Worm (Caenorhabditis elegans) whole organism, young adult: ENCODE data around the gene D1086.9.

ENCODE experiments used
- C06A6.2 ChIP-seq: fragments of 200-800 bp; sonication (Bioruptor generic); conservative IDR thresholded peaks from 2 replicates; pipeline ENCODE4 v1.3.6; 2022; ENCODE audit warnings: missing genetic modification characterization, missing compliant biosample characterization
- ama-1 ChIP-seq, 3 experiments: fragments of 150-350 bp in 1 of 3; sonication (generic microtip) in 2 of 3; optimal IDR thresholded peaks; 2 replicates each; lab custom pipeline; 2014 to 2018; ENCODE audit warnings: missing biosample characterization in 2 of 3, missing genetic modification characterization in 2 of 3, missing genetic modification reagents in 2 of 3
- egl-18 ChIP-seq: fragments of 200-800 bp; sonication (Bioruptor generic); IDR thresholded peaks from 2 replicates; pipeline ENCODE4 v1.3.6; 2022; ENCODE audit warnings: missing genetic modification reagents, missing genetic modification characterization, missing compliant biosample characterization
- hsf-1 ChIP-seq: fragments of 200-800 bp; sonication (Bioruptor generic); IDR thresholded peaks from 2 replicates; pipeline ENCODE4 v1.3.6; 2022; ENCODE audit warnings: missing genetic modification reagents, missing genetic modification characterization, missing compliant biosample characterization
- sea-2 ChIP-seq: fragments of 200-800 bp; sonication (Bioruptor generic); IDR thresholded peaks from 2 replicates; pipeline ENCODE4 v1.3.6; 2022; ENCODE audit warnings: missing genetic modification characterization, missing compliant biosample characterization
- unc-62 ChIP-seq: fragments of 150-350 bp; optimal IDR thresholded peaks from 2 replicates; lab custom pipeline; 2014; ENCODE audit warnings: missing biosample characterization, missing genetic modification reagents, missing genetic modification characterization
- ztf-18 ChIP-seq: sonication (generic microtip); optimal IDR thresholded peaks from 2 replicates; lab custom pipeline; 2016; ENCODE audit warnings: missing genotype, mild to moderate bottlenecking, missing genetic modification characterization, missing compliant biosample characterization
- ztf-3 ChIP-seq: fragments of 200-800 bp; sonication (Bioruptor generic); optimal IDR thresholded peaks from 2 replicates; lab custom pipeline; 2018; ENCODE audit warnings: mild to moderate bottlenecking, missing genetic modification characterization, missing compliant biosample characterization

DNA sequence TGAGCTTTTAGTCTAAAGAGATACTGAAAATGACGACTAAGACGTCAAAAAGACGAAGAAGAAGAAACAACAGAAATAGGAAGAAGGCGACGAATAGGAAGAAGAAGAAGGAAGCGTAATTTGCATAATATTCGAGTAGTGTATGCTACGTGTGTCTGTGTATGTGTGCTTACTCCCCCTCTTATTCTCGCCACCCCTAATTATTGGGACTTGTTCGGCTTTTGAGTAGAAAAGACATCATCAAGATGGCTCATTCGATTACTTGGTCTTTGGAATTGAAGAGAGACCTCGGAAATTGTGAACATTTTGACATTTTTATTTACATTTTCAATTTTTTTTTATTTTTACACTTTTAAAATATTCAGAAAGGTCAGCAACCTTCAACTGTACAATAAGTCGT, 26.2 kb downstream of the D1086.9 start:
- TF ChIP-seq hsf-1 (GFP tag; lab: Robert Waterston, UW) (no peak), ztf-18 (no peak), C06A6.2 (GFP tag; lab: Robert Waterston, UW) (no peak), egl-18 (GFP tag; lab: Robert Waterston, UW) (no peak), unc-62 (GFP tag; lab: Kevin White, UChicago) (no peak), sea-2 (GFP tag; lab: Robert Waterston, UW) (no peak), ama-1 (optimal IDR thresholded peaks at IDR 0.05; lab: Kevin White, UChicago) (no peak), ama-1 (GFP tag; optimal IDR thresholded peaks at IDR 0.05; lab: Kevin White, UChicago) (no peak), ztf-3 (no peak)
